Worm (Caenorhabditis elegans) whole organism, early embryonic: Measurements from ENCODE around the gene top-3.

Experiments used
- B0310.2 ChIP-seq: sonication (generic microtip); optimal IDR thresholded peaks from 2 replicates; lab custom pipeline; 2016; ENCODE audit warnings: mild to moderate bottlenecking, missing genetic modification characterization, missing compliant biosample characterization
- F13C5.2 ChIP-seq: sonication (generic microtip); optimal IDR thresholded peaks from 2 replicates; lab custom pipeline; 2017; ENCODE audit warnings: mild to moderate bottlenecking, missing genetic modification characterization, inconsistent platforms, missing compliant biosample characterization
- aly-1 ChIP-seq: sonication (generic microtip); optimal IDR thresholded peaks from 2 replicates; lab custom pipeline; 2016; ENCODE audit warnings: missing genetic modification characterization, missing compliant biosample characterization
- ama-1 ChIP-seq: fragments of 150-350 bp; optimal IDR thresholded peaks from 2 replicates; lab custom pipeline; 2014
- ceh-13 ChIP-seq: fragments of 200-800 bp; sonication (Bioruptor generic); optimal IDR thresholded peaks from 2 replicates; lab custom pipeline; 2018; ENCODE audit warnings: mild to moderate bottlenecking, missing genetic modification characterization, missing compliant biosample characterization
- ceh-36 ChIP-seq: sonication (generic microtip); optimal IDR thresholded peaks from 2 replicates; lab custom pipeline; 2016; ENCODE audit warnings: missing genetic modification characterization, inconsistent platforms, missing compliant biosample characterization
- ets-7 ChIP-seq: sonication (generic microtip); optimal IDR thresholded peaks from 2 replicates; lab custom pipeline; 2016; ENCODE audit warnings: missing genotype, missing genetic modification characterization, missing compliant biosample characterization
- flt-1 ChIP-seq: fragments of 200-800 bp; sonication (Bioruptor generic); IDR thresholded peaks from 2 replicates; pipeline ENCODE4 v1.3.6; 2022; ENCODE audit warnings: missing genetic modification characterization, missing compliant biosample characterization
- hmbx-1 ChIP-seq: sonication (generic microtip); optimal IDR thresholded peaks from 2 replicates; lab custom pipeline; 2016; ENCODE audit warnings: mild to moderate bottlenecking, missing genetic modification characterization, missing compliant biosample characterization
- hmg-4 ChIP-seq: fragments of 200-800 bp; sonication (Bioruptor generic); optimal IDR thresholded peaks from 2 replicates; lab custom pipeline; 2018; ENCODE audit warnings: mild to moderate bottlenecking, missing genetic modification characterization, missing compliant biosample characterization
- hnd-1 ChIP-seq: sonication (generic microtip); optimal IDR thresholded peaks from 2 replicates; lab custom pipeline; 2016; ENCODE audit warnings: missing genetic modification characterization, missing compliant biosample characterization
- pes-1 ChIP-seq: fragments of 200-800 bp; sonication (Bioruptor generic); IDR thresholded peaks from 2 replicates; pipeline ENCODE4 v1.3.6; 2022; ENCODE audit warnings: missing genetic modification reagents, missing genetic modification characterization, missing compliant biosample characterization
- scrt-1 ChIP-seq: fragments of 200-800 bp; sonication (Bioruptor generic); IDR thresholded peaks from 2 replicates; pipeline ENCODE4 v1.3.6; 2022; ENCODE audit warnings: missing genetic modification characterization, missing compliant biosample characterization
- sea-1 ChIP-seq: fragments of 200-800 bp; sonication (Bioruptor generic); conservative IDR thresholded peaks from 2 replicates; pipeline ENCODE4 v1.3.6; 2022; ENCODE audit warnings: missing genetic modification characterization, missing compliant biosample characterization
- tbx-11 ChIP-seq: fragments of 200-800 bp; sonication (Bioruptor generic); IDR thresholded peaks from 2 replicates; pipeline ENCODE4 v1.3.6; 2022; ENCODE audit warnings: missing genetic modification characterization, missing compliant biosample characterization
- tbx-37 ChIP-seq: fragments of 200-800 bp; sonication (Bioruptor generic); conservative IDR thresholded peaks from 2 replicates; pipeline ENCODE4 v1.3.6; 2022; ENCODE audit warnings: missing genetic modification reagents, missing genetic modification characterization, missing compliant biosample characterization
- tra-4 ChIP-seq: sonication (generic microtip); optimal IDR thresholded peaks from 2 replicates; lab custom pipeline; 2017; ENCODE audit warnings: missing genetic modification characterization, missing compliant biosample characterization

top-3 gene

DNA sequence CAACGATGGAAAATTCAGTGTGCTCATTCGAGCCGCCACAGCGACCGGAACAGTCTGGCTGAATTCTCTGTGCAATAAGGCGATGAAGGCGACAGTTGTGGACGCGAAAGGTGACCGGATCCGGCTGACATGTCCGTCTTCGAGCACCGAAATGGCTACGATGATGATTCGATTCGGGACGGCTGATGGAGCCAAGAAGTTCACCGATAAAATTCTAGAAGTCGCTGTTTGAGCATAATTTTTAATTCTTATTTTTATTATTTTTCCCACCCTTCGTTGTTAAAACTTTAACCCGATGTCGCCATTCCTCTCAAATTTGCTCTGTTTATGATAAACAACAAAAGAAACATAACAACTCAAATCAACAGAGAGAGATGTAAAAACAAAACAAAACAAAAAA is 42.5 kb downstream of the top-3 start:
- TF ChIP-seq flt-1, result no peak
- TF ChIP-seq ama-1 (lab: Kevin White, UChicago), result no peak
- no peak for TF ChIP-seq ceh-36 (tag; lab: Kevin White, UChicago)
- TF ChIP-seq hmg-4 (GFP tag; lab: Kevin White, UChicago), result no peak
- no peak for TF ChIP-seq F13C5.2 (tag; lab: Kevin White, UChicago)
- no peak for TF ChIP-seq tbx-37 (GFP tag; lab: Robert Waterston, UW)
- no peak for TF ChIP-seq hmbx-1 (tag; lab: Kevin White, UChicago)
- TF ChIP-seq ets-7 (tag; lab: Kevin White, UChicago), result no peak
- no peak for TF ChIP-seq tra-4 (tag; lab: Kevin White, UChicago)
- no peak for TF ChIP-seq aly-1
- TF ChIP-seq pes-1 (GFP tag; lab: Robert Waterston, UW), result no peak
- no peak for TF ChIP-seq hnd-1 (tag; lab: Kevin White, UChicago)
- no peak for TF ChIP-seq scrt-1 (GFP tag; lab: Robert Waterston, UW)

DNA sequence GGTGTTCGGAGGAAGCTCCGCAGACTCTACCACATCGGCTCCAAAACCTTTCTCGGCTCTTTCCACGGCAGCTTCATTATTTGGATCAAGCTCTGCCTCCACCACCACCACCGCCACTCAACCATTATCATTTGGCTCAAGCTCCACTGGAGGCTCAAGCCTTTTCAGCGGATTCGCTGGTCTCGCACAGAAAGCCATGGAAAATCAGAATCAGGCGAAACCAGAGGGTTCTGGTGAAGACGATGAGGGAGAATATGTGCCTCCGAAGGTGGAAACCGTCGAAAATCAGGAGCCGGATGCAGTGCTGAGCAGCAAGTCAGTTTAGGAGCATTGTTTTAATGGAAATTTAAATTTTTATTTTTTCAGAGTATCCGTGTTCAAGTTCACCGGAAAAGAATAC is 42.9 kb downstream of the top-3 start:
- TF ChIP-seq aly-1 (no peak), ets-7 (tag; lab: Kevin White, UChicago) (no peak), hmg-4 (GFP tag; lab: Kevin White, UChicago) (peak; percentile 16), hnd-1 (tag; lab: Kevin White, UChicago) (no peak), ceh-36 (tag; lab: Kevin White, UChicago) (no peak), hmbx-1 (tag; lab: Kevin White, UChicago) (no peak), flt-1 (no peak), ceh-13 (GFP tag; lab: Kevin White, UChicago) (no peak), B0310.2 (tag; lab: Kevin White, UChicago) (peak; percentile 9), tbx-37 (GFP tag; lab: Robert Waterston, UW) (no peak), sea-1 (GFP tag; lab: Robert Waterston, UW) (no peak), scrt-1 (GFP tag; lab: Robert Waterston, UW) (no peak), tra-4 (tag; lab: Kevin White, UChicago) (no peak), pes-1 (GFP tag; lab: Robert Waterston, UW) (peak; percentile 39; the same call in 1 of the 2 replicates)

DNA sequence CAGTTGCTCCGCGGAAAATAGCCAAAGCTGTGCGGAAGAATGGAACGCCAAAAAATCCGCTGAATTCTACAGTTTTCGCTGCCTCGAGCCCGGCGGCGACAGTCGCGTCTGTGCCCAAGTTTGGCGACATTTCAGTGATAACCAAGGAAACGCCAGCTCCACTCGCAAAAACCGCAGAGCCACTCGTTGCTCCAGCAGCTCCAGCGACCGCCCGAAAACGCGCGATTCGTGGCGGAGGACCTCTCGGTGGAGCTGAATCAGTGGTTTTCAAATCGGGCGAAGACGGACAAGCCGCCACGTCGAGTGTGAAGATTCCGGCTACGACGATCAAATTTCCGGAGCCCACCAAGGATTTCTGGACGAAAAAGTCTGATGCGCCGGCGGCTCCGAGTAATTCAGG is 43.7 kb downstream of the top-3 start:
- TF ChIP-seq F13C5.2 (tag; lab: Kevin White, UChicago), result no peak
- TF ChIP-seq tbx-11, result no peak
- no peak for TF ChIP-seq ceh-13 (GFP tag; lab: Kevin White, UChicago)
- TF ChIP-seq tbx-37 (GFP tag; lab: Robert Waterston, UW), result no peak
- TF ChIP-seq aly-1, result no peak
- TF ChIP-seq hmbx-1 (tag; lab: Kevin White, UChicago), result no peak
- no peak for TF ChIP-seq ets-7 (tag; lab: Kevin White, UChicago)
- TF ChIP-seq hmg-4 (GFP tag; lab: Kevin White, UChicago), result no peak
- TF ChIP-seq flt-1, result no peak
- no peak for TF ChIP-seq ceh-36 (tag; lab: Kevin White, UChicago)
- no peak for TF ChIP-seq B0310.2 (tag; lab: Kevin White, UChicago)
- no peak for TF ChIP-seq hnd-1 (tag; lab: Kevin White, UChicago)
- no peak for TF ChIP-seq sea-1 (GFP tag; lab: Robert Waterston, UW)
- TF ChIP-seq scrt-1 (GFP tag; lab: Robert Waterston, UW), result no peak
- TF ChIP-seq ama-1 (lab: Kevin White, UChicago), result no peak

DNA sequence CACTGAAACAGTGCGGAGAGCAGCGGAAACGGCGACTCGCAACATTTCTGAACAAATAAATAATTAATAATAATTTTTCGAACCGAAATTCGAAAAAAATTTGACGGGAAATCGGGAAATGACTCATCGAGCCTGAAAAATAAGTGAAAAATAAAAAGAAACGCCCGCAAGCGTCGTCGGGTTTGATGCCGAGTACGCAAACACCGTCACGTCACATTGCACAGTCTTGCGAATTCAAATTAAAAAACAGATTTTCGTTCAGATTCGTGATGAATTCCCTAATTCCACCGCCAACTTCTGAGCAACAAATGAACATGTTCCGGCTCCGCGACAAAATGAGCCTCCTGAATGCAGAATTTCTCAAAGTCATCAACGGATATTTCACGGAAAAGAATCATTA is 44.3 kb downstream of the top-3 start, which contains the start of the genes ndab-1 and npp-16:
Gene ndab-1 (minus strand): TSS at position 47 of the 400 bp plus-strand sequence.
Gene npp-16 (plus strand): TSS at position 263 of the 400 bp plus-strand sequence.
- 0 out of 2 replicates have a peak, but pooled peaks have one; percentile 16 for TF ChIP-seq pes-1 (GFP tag; lab: Robert Waterston, UW)
- TF ChIP-seq tra-4 (tag; lab: Kevin White, UChicago), result no peak
- no peak for TF ChIP-seq aly-1
- TF ChIP-seq F13C5.2 (tag; lab: Kevin White, UChicago), result peak; percentile 48
- 0 out of 2 replicates have a peak, but pooled peaks have one; percentile 3 for TF ChIP-seq flt-1
- no peak for TF ChIP-seq hnd-1 (tag; lab: Kevin White, UChicago)

DNA sequence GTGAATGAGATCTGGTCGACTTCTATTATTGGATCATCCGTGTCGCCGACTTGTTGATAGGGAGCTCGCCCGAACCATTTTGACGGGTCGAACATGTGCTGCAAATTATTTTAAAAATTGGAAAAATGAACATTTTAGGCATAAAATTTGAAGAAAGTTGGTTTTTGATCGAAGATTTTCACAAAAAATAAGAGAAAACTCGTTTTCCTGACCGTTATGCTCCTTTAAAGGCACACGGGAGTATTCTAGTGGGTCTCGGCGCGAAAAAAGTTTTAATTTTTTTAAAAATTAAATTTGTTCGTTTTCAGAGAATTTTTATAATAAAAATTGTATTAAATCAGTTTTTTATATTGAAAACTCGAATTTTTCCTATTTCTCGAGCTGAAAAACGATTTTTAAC is 45.8 kb downstream of the top-3 start, which contains the start of gene Y56A3A.16:
Gene Y56A3A.16 (minus strand): TSS at position 101 of the 400 bp plus-strand sequence.
- TF ChIP-seq tra-4 (tag; lab: Kevin White, UChicago), result no peak
- no peak for TF ChIP-seq hmg-4 (GFP tag; lab: Kevin White, UChicago)
- no peak for TF ChIP-seq ets-7 (tag; lab: Kevin White, UChicago)
- TF ChIP-seq F13C5.2 (tag; lab: Kevin White, UChicago), result no peak
- no peak for TF ChIP-seq ceh-36 (tag; lab: Kevin White, UChicago)
- no peak for TF ChIP-seq tbx-37 (GFP tag; lab: Robert Waterston, UW)
- TF ChIP-seq pes-1 (GFP tag; lab: Robert Waterston, UW), result no peak
- no peak for TF ChIP-seq aly-1
- TF ChIP-seq scrt-1 (GFP tag; lab: Robert Waterston, UW), result no peak
- no peak for TF ChIP-seq B0310.2 (tag; lab: Kevin White, UChicago)
- no peak for TF ChIP-seq ceh-13 (GFP tag; lab: Kevin White, UChicago)
- TF ChIP-seq flt-1, result no peak

DNA sequence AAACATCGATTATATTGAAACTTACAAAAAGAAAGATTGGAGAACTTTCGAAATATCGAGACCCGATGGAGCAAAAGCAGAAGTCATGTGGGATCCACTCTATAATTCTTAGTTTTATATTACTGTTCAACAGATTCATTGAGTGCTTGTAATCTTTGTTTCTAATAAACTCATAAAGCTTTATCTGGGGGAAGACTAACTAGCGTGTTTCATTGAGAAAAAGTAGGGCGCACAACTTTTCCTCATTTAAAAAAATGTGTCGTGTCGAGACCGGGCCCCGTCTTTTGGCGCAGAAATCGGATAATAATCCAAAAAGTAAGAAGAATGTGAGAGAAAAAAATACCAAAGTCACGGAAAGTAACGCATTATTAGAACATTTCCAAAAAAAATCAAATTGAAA is 50.2 kb downstream of the top-3 start, which contains the start of gene faah-4:
Gene faah-4 (minus strand): TSS at position 101 of the 400 bp plus-strand sequence.
- no peak for TF ChIP-seq pes-1 (GFP tag; lab: Robert Waterston, UW)
- no peak for TF ChIP-seq flt-1
- no peak for TF ChIP-seq hmg-4 (GFP tag; lab: Kevin White, UChicago)
- no peak for TF ChIP-seq B0310.2 (tag; lab: Kevin White, UChicago)
- TF ChIP-seq ceh-13 (GFP tag; lab: Kevin White, UChicago), result no peak

DNA sequence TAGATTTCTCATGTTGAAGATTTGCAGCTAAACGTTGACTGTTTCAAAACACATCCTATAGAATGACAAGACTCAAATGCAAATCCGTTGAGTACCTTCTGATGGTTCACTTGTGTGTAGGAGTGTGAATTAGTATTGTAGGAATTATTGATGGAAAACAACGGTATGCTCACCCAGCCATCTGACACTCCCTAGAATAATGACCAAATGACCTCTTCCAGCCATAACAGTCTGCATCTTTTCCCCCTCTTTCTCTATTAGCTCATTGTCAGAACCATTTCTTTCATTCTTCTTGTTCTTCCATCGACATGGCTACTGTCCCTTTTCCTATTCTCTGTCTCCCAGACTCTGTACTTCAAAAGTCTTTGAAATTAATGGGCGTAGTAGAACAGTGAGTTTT is 51.3 kb downstream of the top-3 start, which contains the start of gene fbxb-24:
Gene fbxb-24 (plus strand): TSS at position 301 of the 400 bp plus-strand sequence.
- TF ChIP-seq sea-1 (GFP tag; lab: Robert Waterston, UW), result no peak
- no peak for TF ChIP-seq ama-1 (lab: Kevin White, UChicago)
- no peak for TF ChIP-seq ceh-36 (tag; lab: Kevin White, UChicago)
- no peak for TF ChIP-seq hmbx-1 (tag; lab: Kevin White, UChicago)
- TF ChIP-seq pes-1 (GFP tag; lab: Robert Waterston, UW), result no peak
- no peak for TF ChIP-seq aly-1
- no peak for TF ChIP-seq tbx-11
- no peak for TF ChIP-seq ets-7 (tag; lab: Kevin White, UChicago)
- TF ChIP-seq hnd-1 (tag; lab: Kevin White, UChicago), result no peak
